Fruit fly (Drosophila melanogaster) whole organism, embryonic: Measurements from ENCODE around the gene PolG2.
A peak's percentile ranks its signal among the peaks of the same experiment; 100 is the strongest.

ENCODE experiments used
- Atf6 ChIP-seq: fragments of 200-800 bp; sonication (Bioruptor generic); IDR thresholded peaks from 2 replicates; pipeline ENCODE4 v1.3.6; 2022; ENCODE audit warnings: missing biosample characterization, missing genetic modification characterization
- CG1024 ChIP-seq: fragments of 200-800 bp; sonication (Bioruptor generic); IDR thresholded peaks from 2 replicates; pipeline ENCODE4 v1.3.6; 2022; ENCODE audit warnings: missing biosample characterization, missing genetic modification characterization
- CG10267 ChIP-seq: fragments of 200-800 bp; sonication (Bioruptor generic); optimal IDR thresholded peaks from 2 replicates; lab custom pipeline; 2018; ENCODE audit warnings: missing biosample characterization, mild to moderate bottlenecking, missing genetic modification characterization, moderate library complexity
- CG10431 ChIP-seq: fragments of 200-800 bp; sonication (Bioruptor generic); optimal IDR thresholded peaks from 3 replicates; lab custom pipeline; 2018; ENCODE audit warnings: missing biosample characterization, mild to moderate bottlenecking, missing genetic modification characterization
- CG10959 ChIP-seq: fragments of 200-800 bp; sonication (Bioruptor generic); IDR thresholded peaks from 2 replicates; pipeline ENCODE4 v1.3.6; 2022; ENCODE audit warnings: missing biosample characterization, missing genetic modification characterization
- CG11093 ChIP-seq: fragments of 200-800 bp; sonication (Bioruptor generic); IDR thresholded peaks from 3 replicates; pipeline ENCODE4 v1.3.6; 2022; ENCODE audit warnings: missing biosample characterization, missing genetic modification characterization
- CG12769 ChIP-seq: fragments of 200-800 bp; sonication (Bioruptor generic); optimal IDR thresholded peaks from 2 replicates; lab custom pipeline; 2019; ENCODE audit warnings: missing biosample characterization, mild to moderate bottlenecking, missing genetic modification characterization, moderate library complexity
- CG14965 ChIP-seq: fragments of 200-800 bp; sonication (Bioruptor generic); optimal IDR thresholded peaks from 2 replicates; lab custom pipeline; 2016; ENCODE audit warnings: missing biosample characterization, missing genetic modification characterization, borderline replicate concordance
- CG15073 ChIP-seq: fragments of 200-800 bp; sonication (Bioruptor generic); optimal IDR thresholded peaks from 2 replicates; lab custom pipeline; 2016; ENCODE audit warnings: missing biosample characterization, missing genetic modification characterization
- CG16813 ChIP-seq: fragments of 200-800 bp; sonication (Bioruptor generic); IDR thresholded peaks from 3 replicates; pipeline ENCODE4 v1.3.6; 2022; ENCODE audit warnings: missing biosample characterization, missing genetic modification characterization; ENCODE audit not compliant: partially characterized antibody
- CG17328 ChIP-seq: fragments of 200-800 bp; sonication (Bioruptor generic); IDR thresholded peaks from 2 replicates; pipeline ENCODE4 v1.3.6; 2022; ENCODE audit warnings: missing biosample characterization, missing genetic modification characterization
- CG17829 ChIP-seq: fragments of 200-800 bp; optimal IDR thresholded peaks from 2 replicates; lab custom pipeline; 2019; ENCODE audit warnings: missing biosample characterization, mild to moderate bottlenecking, missing genetic modification characterization, moderate library complexity
- CG17912 ChIP-seq: fragments of 200-800 bp; sonication (Bioruptor generic); optimal IDR thresholded peaks from 2 replicates; lab custom pipeline; 2018; ENCODE audit warnings: missing biosample characterization, mild to moderate bottlenecking, missing genetic modification characterization
- CG18011 ChIP-seq: fragments of 200-800 bp; sonication (Bioruptor generic); optimal IDR thresholded peaks from 2 replicates; lab custom pipeline; 2017; ENCODE audit warnings: missing biosample characterization, missing genetic modification characterization, mild to moderate bottlenecking, moderate library complexity, missing genotype
- CG3726 ChIP-seq: fragments of 200-800 bp; sonication (Bioruptor generic); IDR thresholded peaks from 3 replicates; pipeline ENCODE4, ENCODE4 v1.3.6; 2022; ENCODE audit warnings: missing biosample characterization, missing genetic modification characterization
- CG6683 ChIP-seq: fragments of 200-800 bp; sonication (Bioruptor generic); optimal IDR thresholded peaks from 2 replicates; lab custom pipeline; 2017; ENCODE audit warnings: missing biosample characterization, mild to moderate bottlenecking, missing genetic modification characterization, missing genetic modification reagents
- CG7786 ChIP-seq: fragments of 200-800 bp; sonication (Bioruptor generic); optimal IDR thresholded peaks from 2 replicates; lab custom pipeline; 2016; ENCODE audit warnings: missing biosample characterization, missing genetic modification characterization
- CG8359 ChIP-seq: fragments of 200-800 bp; sonication (Bioruptor generic); optimal IDR thresholded peaks from 2 replicates; lab custom pipeline; 2017; ENCODE audit warnings: missing biosample characterization, mild to moderate bottlenecking, missing genetic modification characterization, borderline replicate concordance
- HLH4C ChIP-seq: fragments of 200-800 bp; sonication (Bioruptor generic); IDR thresholded peaks from 3 replicates; pipeline ENCODE4 v1.3.6; 2022; ENCODE audit warnings: missing biosample characterization, missing genetic modification characterization; ENCODE audit not compliant: partially characterized antibody
- Hand ChIP-seq: fragments of 200-800 bp; sonication (Bioruptor generic); optimal IDR thresholded peaks from 2 replicates; lab custom pipeline; 2017; ENCODE audit warnings: mild to moderate bottlenecking, missing biosample characterization, missing genetic modification reagents, missing genetic modification characterization
- Optix ChIP-seq: fragments of 200-800 bp; sonication (Bioruptor generic); IDR thresholded peaks from 3 replicates; pipeline ENCODE4 v1.3.6; 2022; ENCODE audit warnings: missing biosample characterization, missing genetic modification characterization
- Sry-β ChIP-seq: fragments of 200-800 bp; sonication (Bioruptor generic); optimal IDR thresholded peaks from 2 replicates; lab custom pipeline; 2018; ENCODE audit warnings: missing biosample characterization, mild to moderate bottlenecking, missing genetic modification characterization, moderate library complexity
- Taf1 ChIP-seq: fragments of 200-800 bp; sonication (Bioruptor generic); IDR thresholded peaks from 2 replicates; pipeline ENCODE4 v1.3.6; 2022; ENCODE audit warnings: missing biosample characterization, missing genetic modification characterization
- Xrp1 ChIP-seq: fragments of 200-800 bp; sonication (Bioruptor generic); IDR thresholded peaks from 2 replicates; pipeline ENCODE4 v1.3.6; 2022; ENCODE audit warnings: missing biosample characterization, missing genetic modification characterization
- al ChIP-seq: fragments of 200-800 bp; sonication (Bioruptor generic); IDR thresholded peaks from 2 replicates; pipeline ENCODE4 v1.3.6; 2022; ENCODE audit warnings: missing biosample characterization, missing genetic modification characterization
- ap ChIP-seq: fragments of 200-800 bp; sonication (Bioruptor generic); IDR thresholded peaks from 2 replicates; pipeline ENCODE4 v1.3.6; 2022; ENCODE audit warnings: missing biosample characterization, missing genetic modification characterization
- cas ChIP-seq: fragments of 200-800 bp; sonication (Bioruptor generic); IDR thresholded peaks from 2 replicates; pipeline ENCODE4 v1.3.6; 2022; ENCODE audit warnings: missing biosample characterization, missing genetic modification characterization
- chif ChIP-seq, 2 experiments: fragments of 200-800 bp; sonication (Bioruptor generic); optimal IDR thresholded peaks; 3 replicates each; lab custom pipeline; 2016; ENCODE audit warnings: missing biosample characterization in 2 of 2, missing genetic modification characterization in 2 of 2
- disco-r ChIP-seq: fragments of 200-800 bp; sonication (Bioruptor generic); optimal IDR thresholded peaks from 2 replicates; lab custom pipeline; 2016; ENCODE audit warnings: missing biosample characterization, missing genetic modification characterization
- dysf ChIP-seq: fragments of 200-800 bp; sonication (Bioruptor generic); IDR thresholded peaks from 3 replicates; pipeline ENCODE4 v1.3.6; 2022; ENCODE audit warnings: missing biosample characterization, missing genetic modification characterization
- eve ChIP-seq, 2 experiments: fragments of >200 bp; optimal IDR thresholded peaks; 2 replicates each; lab custom pipeline; 2017; ENCODE audit warnings: missing biosample characterization in 2 of 2, missing genetic modification characterization in 2 of 2
- fd64A ChIP-seq: fragments of 200-800 bp; sonication (Bioruptor generic); optimal IDR thresholded peaks from 3 replicates; lab custom pipeline; 2018; ENCODE audit warnings: missing biosample characterization, mild to moderate bottlenecking, missing genetic modification characterization
- gcm ChIP-seq: fragments of 200-800 bp; sonication (Bioruptor generic); optimal IDR thresholded peaks from 2 replicates; lab custom pipeline; 2019; ENCODE audit warnings: missing biosample characterization, mild to moderate bottlenecking, missing genetic modification characterization, moderate library complexity
- gem ChIP-seq: fragments of 200-800 bp; sonication (Bioruptor generic); optimal IDR thresholded peaks from 2 replicates; lab custom pipeline; 2019; ENCODE audit warnings: missing biosample characterization, mild to moderate bottlenecking, missing genetic modification characterization, moderate library complexity
- h ChIP-seq: fragments of >200 bp; optimal IDR thresholded peaks from 2 replicates; lab custom pipeline; 2017
- lov ChIP-seq, 2 experiments: fragments of 200-800 bp in 1 of 2; fragments of >200 bp in 1 of 2; sonication (Bioruptor generic) in 1 of 2; IDR thresholded peaks in 1 of 2; optimal IDR thresholded peaks in 1 of 2; 2 replicates in 1 of 2; 3 replicates in 1 of 2; pipeline versions ENCODE4 v1.3.6 to Lab custom; 2017 to 2022; ENCODE audit warnings: missing biosample characterization in 1 of 2, missing genetic modification characterization in 1 of 2
- maf-S ChIP-seq: fragments of 200-800 bp; sonication (Bioruptor generic); optimal IDR thresholded peaks from 2 replicates; lab custom pipeline; 2016; ENCODE audit warnings: missing biosample characterization, missing genetic modification characterization
- odd ChIP-seq: fragments of 200-800 bp; sonication (Bioruptor generic); optimal IDR thresholded peaks from 2 replicates; lab custom pipeline; 2017; ENCODE audit warnings: missing biosample characterization, mild to moderate bottlenecking, missing genetic modification characterization
- pfk ChIP-seq: fragments of 200-800 bp; sonication (Bioruptor generic); optimal IDR thresholded peaks from 2 replicates; lab custom pipeline; 2018; ENCODE audit warnings: missing biosample characterization, mild to moderate bottlenecking, missing genetic modification characterization, moderate library complexity
- phol ChIP-seq: fragments of 200-800 bp; sonication (Bioruptor generic); optimal IDR thresholded peaks from 3 replicates; lab custom pipeline; 2018; ENCODE audit warnings: missing biosample characterization, mild to moderate bottlenecking, missing genetic modification characterization, moderate library complexity
- pnt ChIP-seq: fragments of 200-800 bp; sonication (Bioruptor generic); optimal IDR thresholded peaks from 3 replicates; lab custom pipeline; 2016; ENCODE audit warnings: missing biosample characterization, missing genetic modification characterization
- psq ChIP-seq: fragments of 200-800 bp; sonication (Bioruptor generic); optimal IDR thresholded peaks from 2 replicates; lab custom pipeline; 2017; ENCODE audit warnings: missing biosample characterization, missing genetic modification characterization
- pzg ChIP-seq: fragments of 200-800 bp; sonication (Bioruptor generic); optimal IDR thresholded peaks from 3 replicates; lab custom pipeline; 2018; ENCODE audit warnings: missing biosample characterization, mild to moderate bottlenecking, missing genetic modification characterization, moderate library complexity
- scrt ChIP-seq: fragments of 200-800 bp; sonication (Bioruptor generic); optimal IDR thresholded peaks from 2 replicates; lab custom pipeline; 2018; ENCODE audit warnings: missing biosample characterization, mild to moderate bottlenecking, missing genetic modification characterization, moderate library complexity
- so ChIP-seq: fragments of 200-800 bp; sonication (Bioruptor generic); IDR thresholded peaks from 3 replicates; pipeline ENCODE4 v1.3.6; 2022; ENCODE audit warnings: missing biosample characterization, missing genetic modification characterization
- wdn ChIP-seq: fragments of 200-800 bp; sonication (Bioruptor generic); IDR thresholded peaks from 2 replicates; pipeline ENCODE4 v1.3.6; 2022; ENCODE audit warnings: missing biosample characterization, missing genetic modification characterization
- wor ChIP-seq: fragments of 200-800 bp; sonication (Bioruptor generic); IDR thresholded peaks from 2 replicates; pipeline ENCODE4 v1.3.6; 2022; ENCODE audit warnings: missing biosample characterization, missing genetic modification characterization
- zfh1 ChIP-seq: fragments of 200-800 bp; sonication (Bioruptor generic); IDR thresholded peaks from 3 replicates; pipeline ENCODE4 v1.3.6; 2022; ENCODE audit warnings: missing biosample characterization, missing genetic modification characterization

The PolG2 gene

dm6 chr2L:13835002-13835910 lies 2.4 kb upstream of the PolG2 start, which contains the start of the genes mRpS23 and CenG1A (continued):
- peak; percentile 100 for TF ChIP-seq pnt
- TF ChIP-seq CG18011 (GFP tag; lab: Kevin White, UChicago) = peak; percentile 94
- TF ChIP-seq CG10431 (GFP tag; lab: Kevin White, UChicago) = peak; percentile 97
- TF ChIP-seq CG17912 = peak; percentile 99
- peak; percentile 100 for TF ChIP-seq al (GFP tag; lab: Robert Waterston, UW)
- TF ChIP-seq CG12769 (tag; lab: Kevin White, UChicago) = peak; percentile 100
- peak; percentile 100 for TF ChIP-seq zfh1 (GFP tag; lab: Robert Waterston, UW)
- TF ChIP-seq gem (tag; lab: Kevin White, UChicago) = peak; percentile 100
- peak; percentile 100 for TF ChIP-seq gcm (GFP tag; lab: Kevin White, UChicago)
- TF ChIP-seq Optix (GFP tag; lab: Robert Waterston, UW) = peak; percentile 100
- peak; percentile 79 for TF ChIP-seq CG16813
- TF ChIP-seq cas = peak; percentile 100
- TF ChIP-seq fd64A = peak; percentile 100
- TF ChIP-seq wdn (GFP tag; lab: Robert Waterston, UW) = peak; percentile 100
- TF ChIP-seq disco-r (GFP tag; lab: Kevin White, UChicago) = peak; percentile 99
- peak; percentile 100 for TF ChIP-seq dysf (GFP tag; lab: Robert Waterston, UW)
- TF ChIP-seq scrt (GFP tag; lab: Kevin White, UChicago) = peak; percentile 99
- peak; percentile 100 for TF ChIP-seq CG11093 (GFP tag; lab: Robert Waterston, UW)
- TF ChIP-seq chif (GFP tag; optimal IDR thresholded peaks at IDR 0.05; lab: Kevin White, UChicago) = peak; percentile 100
- TF ChIP-seq psq (GFP tag; lab: Kevin White, UChicago) = peak; percentile 96
- no peak for TF ChIP-seq h (lab: Kevin White, UChicago)
- TF ChIP-seq CG8359 = peak; percentile 97
- peak; percentile 100 for TF ChIP-seq CG10959 (GFP tag; lab: Robert Waterston, UW)
- TF ChIP-seq ap = peak; percentile 100
- TF ChIP-seq maf-S (GFP tag; lab: Kevin White, UChicago) = peak; percentile 100
- peak; percentile 99 for TF ChIP-seq phol (tag; lab: Kevin White, UChicago)
- peak; percentile 99 for TF ChIP-seq CG1024 (GFP tag; lab: Robert Waterston, UW)
- TF ChIP-seq so (GFP tag; lab: Robert Waterston, UW) = peak; percentile 100
- peak; percentile 99 for TF ChIP-seq CG10267
- TF ChIP-seq Hand (GFP tag; lab: Kevin White, UChicago) = peak; percentile 99
- peak; percentile 94 for TF ChIP-seq CG15073 (GFP tag; lab: Kevin White, UChicago)
- peak; percentile 100 for TF ChIP-seq wor (GFP tag; lab: Robert Waterston, UW)
- TF ChIP-seq Taf1 = peak; percentile 100
- peak; percentile 83 for TF ChIP-seq Sry-β (GFP tag; lab: Kevin White, UChicago)
- TF ChIP-seq CG3726 (GFP tag; lab: Robert Waterston, UW) = peak; percentile 100
- TF ChIP-seq odd (GFP tag; lab: Kevin White, UChicago) = peak; percentile 100
- no peak for TF ChIP-seq lov (optimal IDR thresholded peaks at IDR 0.05; lab: Kevin White, UChicago)
- TF ChIP-seq lov (GFP tag; IDR thresholded peaks at IDR 0.05; lab: Robert Waterston, UW) = peak; percentile 100
- peak; percentile 100 for TF ChIP-seq Atf6
- TF ChIP-seq pfk = peak; percentile 81
- peak; percentile 85 for TF ChIP-seq HLH4C (GFP tag; lab: Robert Waterston, UW)
- TF ChIP-seq CG14965 (GFP tag; lab: Kevin White, UChicago) = peak; percentile 93
- peak; percentile 100 for TF ChIP-seq CG17328
- peak in 1 of 2 experiments; percentile 62 for TF ChIP-seq eve (GFP tag; optimal IDR thresholded peaks at IDR 0.05; lab: Kevin White, UChicago)
- TF ChIP-seq CG17829 (tag; lab: Kevin White, UChicago) = peak; percentile 100
- peak; percentile 100 for TF ChIP-seq Xrp1
- TF ChIP-seq CG6683 = peak; percentile 98
- peak; percentile 100 for TF ChIP-seq CG7786 (GFP tag; lab: Kevin White, UChicago)
- peak; percentile 88 for TF ChIP-seq pzg
